Worm (Caenorhabditis elegans): ENCODE measurements around the gene C16D9.3.

Gene C16D9.3

ce11 chrV:8235331-8235730, 4.5 kb downstream of the C16D9.3 start (continued):
- TF ChIP-seq lsy-2 (tag; optimal IDR thresholded peaks at IDR 0.05), result peak in 1 of 2 experiments; percentile 52
- TF ChIP-seq grh-1 (GFP tag; IDR thresholded peaks at IDR 0.05), result no peak
- no peak for TF ChIP-seq mab-9 (GFP tag; IDR thresholded peaks at IDR 0.05)
- no peak for TF ChIP-seq C04F5.9 (tag; optimal IDR thresholded peaks at IDR 0.05)
- no peak for TF ChIP-seq fos-1 (tag; optimal IDR thresholded peaks at IDR 0.05)
- peak; percentile 44 for TF ChIP-seq nhr-90 (tag; optimal IDR thresholded peaks at IDR 0.05; ENCODE audit: poor library complexity)
- TF ChIP-seq unc-30 (tag; optimal IDR thresholded peaks at IDR 0.05), result no peak
- TF ChIP-seq ceh-63 (GFP tag; optimal IDR thresholded peaks at IDR 0.05), result no peak
- no peak for TF ChIP-seq lin-14 (GFP tag; optimal IDR thresholded peaks at IDR 0.05)
- peak; percentile 29 to 32 for TF ChIP-seq efl-1 (optimal IDR thresholded peaks at IDR 0.05)
- peak; percentile 19 to 71 for TF ChIP-seq efl-1 (GFP tag; optimal IDR thresholded peaks at IDR 0.05 in 1 of 2)
- TF ChIP-seq lin-35 (GFP tag; optimal IDR thresholded peaks at IDR 0.05), result peak; percentile 16 to 77
- peak; percentile 49 for TF ChIP-seq nhr-71 (tag; optimal IDR thresholded peaks at IDR 0.05)
- TF ChIP-seq ama-1 (optimal IDR thresholded peaks at IDR 0.05), result no peak
- no peak for TF ChIP-seq lin-39 (tag; optimal IDR thresholded peaks at IDR 0.05)
- TF ChIP-seq unc-98 (GFP tag; IDR thresholded peaks at IDR 0.05), result no peak
- no peak for TF ChIP-seq irx-1 (tag; optimal IDR thresholded peaks at IDR 0.05)
- no peak for TF ChIP-seq aha-1 (tag; optimal IDR thresholded peaks at IDR 0.05)
- TF ChIP-seq pax-3 (tag; optimal IDR thresholded peaks at IDR 0.05), result no peak
- TF ChIP-seq unc-130 (tag; optimal IDR thresholded peaks at IDR 0.05), result no peak
- no peak for TF ChIP-seq ceh-8 (GFP tag; optimal IDR thresholded peaks at IDR 0.05)
- no peak for TF ChIP-seq alr-1 (tag; optimal IDR thresholded peaks at IDR 0.05; ENCODE audit: borderline replicate concordance)
- no peak for TF ChIP-seq Y116A8C.19 (tag; optimal IDR thresholded peaks at IDR 0.05; ENCODE audit: borderline replicate concordance)
- peak in 2 of 3 experiments; percentile 24 to 40 for TF ChIP-seq dpl-1 (GFP tag; optimal IDR thresholded peaks at IDR 0.05)
- TF ChIP-seq nhr-19 (GFP tag; conservative IDR thresholded peaks at IDR 0.05), result no peak
- TF ChIP-seq elt-3 (tag; optimal IDR thresholded peaks at IDR 0.05), result peak in 3 of 6 experiments; percentile 0 to 42 (median 20)
- TF ChIP-seq nhr-84 (tag; optimal IDR thresholded peaks at IDR 0.05), result no peak
- TF ChIP-seq swsn-7 (tag; optimal IDR thresholded peaks at IDR 0.05), result peak; percentile 20
- TF ChIP-seq sptf-1 (tag; optimal IDR thresholded peaks at IDR 0.05), result no peak
- no peak for TF ChIP-seq aly-2 (tag; optimal IDR thresholded peaks at IDR 0.05)
- no peak for TF ChIP-seq jun-1 (tag; optimal IDR thresholded peaks at IDR 0.05)
- no peak for TF ChIP-seq lin-15B (tag; optimal IDR thresholded peaks at IDR 0.05)
- TF ChIP-seq xbp-1 (tag; optimal IDR thresholded peaks at IDR 0.05), result no peak
- no peak for TF ChIP-seq ets-5 (GFP tag; IDR thresholded peaks at IDR 0.05)
- no peak for TF ChIP-seq fkh-10 (GFP tag; optimal IDR thresholded peaks at IDR 0.05)
- peak; percentile 60 for TF ChIP-seq mep-1 (tag; optimal IDR thresholded peaks at IDR 0.05)
- TF ChIP-seq egl-13 (tag; optimal IDR thresholded peaks at IDR 0.05), result no peak
- TF ChIP-seq snpc-4 (tag; optimal IDR thresholded peaks at IDR 0.05), result peak; percentile 65
- TF ChIP-seq unc-62 (GFP tag; optimal IDR thresholded peaks at IDR 0.05), result no peak
- no peak for TF ChIP-seq lir-3 (tag; optimal IDR thresholded peaks at IDR 0.05; ENCODE audit: poor library complexity)
- no peak for TF ChIP-seq ceh-88 (GFP tag; IDR thresholded peaks at IDR 0.05)
- TF ChIP-seq mef-2 (tag; optimal IDR thresholded peaks at IDR 0.05), result no peak
- no peak for TF ChIP-seq mdl-1 (tag; optimal IDR thresholded peaks at IDR 0.05)
- TF ChIP-seq dsc-1 (tag; optimal IDR thresholded peaks at IDR 0.05), result no peak
- peak; percentile 38 for TF ChIP-seq blmp-1 (tag; optimal IDR thresholded peaks at IDR 0.05)
- no peak for TF ChIP-seq pag-3 (tag; optimal IDR thresholded peaks at IDR 0.05; ENCODE audit: borderline replicate concordance, insufficient read depth)
- TF ChIP-seq fkh-4 (tag; optimal IDR thresholded peaks at IDR 0.05; ENCODE audit: borderline replicate concordance), result no peak
- TF ChIP-seq rnt-1 (tag; optimal IDR thresholded peaks at IDR 0.05), result no peak
- TF ChIP-seq nhr-28 (tag; optimal IDR thresholded peaks at IDR 0.05), result no peak
- no peak for TF ChIP-seq nhr-12 (tag; optimal IDR thresholded peaks at IDR 0.05)
- peak; percentile 63 for TF ChIP-seq snu-23 (GFP tag; optimal IDR thresholded peaks at IDR 0.05)
- TF ChIP-seq egl-27 (tag; optimal IDR thresholded peaks at IDR 0.05), result no peak
- TF ChIP-seq nhr-11 (tag; optimal IDR thresholded peaks at IDR 0.05), result no peak
- TF ChIP-seq elt-2 (tag; optimal IDR thresholded peaks at IDR 0.05), result no peak
